Fruit fly (Drosophila melanogaster) whole organism: Measurements from ENCODE around the gene Suv3.

ENCODE experiments used
- CG8478 ChIP-seq: fragments of >200 bp; optimal IDR thresholded peaks from 2 replicates; lab custom pipeline; 2018; ENCODE audit warnings: inconsistent platforms
- Dll ChIP-seq: fragments of >200 bp; optimal IDR thresholded peaks from 2 replicates; lab custom pipeline; 2017
- EcR ChIP-seq, 2 experiments: fragments of >200 bp; optimal IDR thresholded peaks; 2 replicates each; lab custom pipeline; 2017; ENCODE audit warnings: missing biosample characterization in 2 of 2, missing genetic modification characterization in 2 of 2, missing genetic modification reagents in 2 of 2
- pan ChIP-seq: fragments of >200 bp; optimal IDR thresholded peaks from 2 replicates; lab custom pipeline; 2017
- psq ChIP-seq: fragments of >200 bp; optimal IDR thresholded peaks from 2 replicates; lab custom pipeline; 2017

DNA sequence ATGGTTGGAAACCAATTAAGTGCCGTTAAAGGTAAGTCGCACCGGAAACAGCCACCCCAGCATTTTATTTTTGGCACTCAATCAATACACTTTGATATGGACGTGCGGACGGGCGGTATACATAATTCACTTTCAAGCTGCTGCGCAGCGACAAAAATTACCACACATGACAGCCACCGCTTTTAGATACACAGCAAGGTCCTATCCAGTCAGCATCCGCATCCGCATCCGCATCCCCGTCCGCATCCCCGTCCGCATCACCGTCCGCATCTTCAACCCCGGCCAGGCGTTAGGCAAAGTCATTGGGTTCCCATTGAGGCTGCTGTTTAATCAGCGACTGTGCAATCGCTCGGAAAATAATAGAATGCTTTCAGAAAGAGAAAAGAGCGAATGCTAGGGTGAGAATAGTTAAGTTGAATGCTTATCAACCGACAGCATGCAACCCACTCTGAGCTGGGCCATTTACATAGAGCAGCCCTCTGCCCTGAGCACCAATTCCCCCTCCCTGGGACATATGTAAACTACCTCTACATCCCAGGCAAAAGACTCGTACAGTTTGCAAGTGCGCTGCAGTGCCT lies 26.9 kb upstream of the Suv3 start:
- TF ChIP-seq psq (lab: Kevin White, UChicago) (no peak), CG8478 (lab: Kevin White, UChicago) (no peak), pan (lab: Kevin White, UChicago) (no peak), Dll (lab: Kevin White, UChicago) (no peak), EcR (GFP tag; optimal IDR thresholded peaks at IDR 0.05; lab: Kevin White, UChicago) (no peak)
